Fruit fly (Drosophila melanogaster) whole organism, prepupa: ENCODE measurements around the gene CG43153.
A peak's percentile ranks its signal among the peaks of the same experiment; 100 is the strongest.

Experiments
- CG8319 ChIP-seq: fragments of 200-800 bp; sonication (Bioruptor generic); optimal IDR thresholded peaks from 3 replicates; lab custom pipeline; 2016; ENCODE audit warnings: missing biosample characterization, missing genetic modification characterization
- Hr39 ChIP-seq: fragments of 200-800 bp; sonication (Bioruptor generic); optimal IDR thresholded peaks from 2 replicates; lab custom pipeline; 2016; ENCODE audit warnings: missing biosample characterization, missing genetic modification characterization
- dac ChIP-seq: fragments of 200-800 bp; sonication (Bioruptor generic); optimal IDR thresholded peaks from 2 replicates; lab custom pipeline; 2017; ENCODE audit warnings: missing biosample characterization, mild to moderate bottlenecking, missing genetic modification characterization
- fd85E ChIP-seq: fragments of 200-800 bp; sonication (Bioruptor generic); optimal IDR thresholded peaks from 3 replicates; lab custom pipeline; 2016; ENCODE audit warnings: missing biosample characterization, missing genetic modification characterization
- topi ChIP-seq: fragments of 200-800 bp; sonication (Bioruptor generic); optimal IDR thresholded peaks from 3 replicates; lab custom pipeline; 2016; ENCODE audit warnings: missing biosample characterization, missing genetic modification characterization

DNA sequence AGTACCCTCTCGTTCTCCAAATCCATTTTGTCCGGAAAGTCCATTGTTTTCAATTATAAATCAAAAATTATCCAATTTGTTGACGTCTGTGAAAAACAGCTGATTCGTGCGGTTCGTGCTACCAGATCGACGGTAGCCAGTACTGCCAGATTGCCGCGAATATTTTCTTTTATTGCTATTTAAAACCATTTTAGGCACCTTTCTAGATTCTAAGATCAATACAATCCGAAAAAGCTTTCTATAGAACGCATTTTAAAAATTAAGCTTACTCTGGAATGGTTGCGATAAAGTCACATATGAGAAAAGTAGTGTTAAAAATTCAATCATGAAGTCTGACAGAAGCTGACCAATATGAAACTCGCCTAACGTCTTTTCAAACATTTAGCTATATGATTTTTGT lies 23.7 kb downstream of the CG43153 start, which contains the start of gene Cog8:
- no peak for TF ChIP-seq CG8319
- TF ChIP-seq dac: no peak
- peak; percentile 15 for TF ChIP-seq topi
- no peak for TF ChIP-seq fd85E
- TF ChIP-seq Hr39 (GFP tag; lab: Kevin White, UChicago): peak; percentile 71
